Fruit fly (Drosophila melanogaster) whole organism, embryonic: ENCODE measurements around the gene SP555.

ENCODE experiments used
- BtbVII ChIP-seq: fragments of 200-800 bp; sonication (Bioruptor generic); optimal IDR thresholded peaks from 3 replicates; lab custom pipeline; 2017; ENCODE audit warnings: missing biosample characterization, mild to moderate bottlenecking, missing genetic modification characterization
- CG10321 ChIP-seq: fragments of 200-800 bp; sonication (Bioruptor generic); IDR thresholded peaks from 2 replicates; pipeline ENCODE4 v1.3.6; 2022; ENCODE audit warnings: missing biosample characterization, missing genetic modification characterization
- CG11695 ChIP-seq: fragments of 200-800 bp; sonication (Bioruptor generic); IDR thresholded peaks from 3 replicates; pipeline ENCODE4 v1.3.6; 2022; ENCODE audit warnings: missing biosample characterization, missing genetic modification characterization
- CG11723 ChIP-seq: fragments of 200-800 bp; sonication (Bioruptor generic); optimal IDR thresholded peaks from 2 replicates; lab custom pipeline; 2017; ENCODE audit warnings: missing biosample characterization, mild to moderate bottlenecking, missing genetic modification characterization
- CG12071 ChIP-seq: fragments of 200-800 bp; sonication (Bioruptor generic); optimal IDR thresholded peaks from 3 replicates; lab custom pipeline; 2018; ENCODE audit warnings: missing biosample characterization, mild to moderate bottlenecking, missing genetic modification characterization
- CG14014 ChIP-seq: fragments of 200-800 bp; sonication (Bioruptor generic); IDR thresholded peaks from 2 replicates; pipeline ENCODE4 v1.3.6; 2022; ENCODE audit warnings: missing biosample characterization, missing genetic modification characterization
- CG15011 ChIP-seq: fragments of 200-800 bp; sonication (Bioruptor generic); optimal IDR thresholded peaks from 3 replicates; lab custom pipeline; 2018; ENCODE audit warnings: missing biosample characterization, mild to moderate bottlenecking, missing genetic modification characterization
- CG16863 ChIP-seq: fragments of 200-800 bp; sonication (Bioruptor generic); optimal IDR thresholded peaks from 3 replicates; lab custom pipeline; 2016; ENCODE audit warnings: missing biosample characterization, missing genetic modification characterization
- CG17361 ChIP-seq: fragments of 200-800 bp; sonication (Bioruptor generic); IDR thresholded peaks from 3 replicates; pipeline ENCODE4 v1.3.6; 2022; ENCODE audit warnings: missing biosample characterization, missing genetic modification characterization
- CG18262 ChIP-seq: fragments of 200-800 bp; optimal IDR thresholded peaks from 3 replicates; lab custom pipeline; 2019; ENCODE audit warnings: missing biosample characterization, mild to moderate bottlenecking, missing genetic modification characterization, moderate library complexity
- CG3995 ChIP-seq: fragments of 200-800 bp; sonication (Bioruptor generic); optimal IDR thresholded peaks from 3 replicates; lab custom pipeline; 2016; ENCODE audit warnings: missing biosample characterization, missing genetic modification characterization
- CG5953 ChIP-seq: fragments of 200-800 bp; sonication (Bioruptor generic); IDR thresholded peaks from 2 replicates; pipeline ENCODE4 v1.3.6; 2022; ENCODE audit warnings: missing biosample characterization, missing genetic modification characterization
- CG6175 ChIP-seq: fragments of 200-800 bp; sonication (Bioruptor generic); IDR thresholded peaks from 3 replicates; pipeline ENCODE4 v1.3.6; 2022; ENCODE audit warnings: missing biosample characterization, missing genetic modification characterization
- CG6813 ChIP-seq: fragments of 200-800 bp; sonication (Bioruptor generic); optimal IDR thresholded peaks from 2 replicates; lab custom pipeline; 2017; ENCODE audit warnings: missing biosample characterization, missing genetic modification characterization, mild to moderate bottlenecking, moderate library complexity, missing genetic modification reagents
- CG6854 ChIP-seq: fragments of 200-800 bp; sonication (Bioruptor generic); optimal IDR thresholded peaks from 3 replicates; lab custom pipeline; 2017; ENCODE audit warnings: missing biosample characterization, mild to moderate bottlenecking, missing genetic modification characterization
- CG7928 ChIP-seq: fragments of 200-800 bp; sonication (Bioruptor generic); optimal IDR thresholded peaks from 2 replicates; lab custom pipeline; 2017; ENCODE audit warnings: missing biosample characterization, mild to moderate bottlenecking, missing genetic modification characterization
- CG7987 ChIP-seq: fragments of 200-800 bp; sonication (Bioruptor generic); optimal IDR thresholded peaks from 2 replicates; lab custom pipeline; 2018; ENCODE audit warnings: missing biosample characterization, mild to moderate bottlenecking, missing genetic modification characterization, moderate library complexity
- CG8290 ChIP-seq, 3 experiments: fragments of 200-800 bp; sonication (Bioruptor generic); optimal IDR thresholded peaks; 2 replicates each; lab custom pipeline; 2016 to 2019; ENCODE audit warnings: missing biosample characterization in 3 of 3, missing genetic modification characterization in 3 of 3, mild to moderate bottlenecking in 2 of 3, moderate library complexity in 1 of 3
- CG8359 ChIP-seq: fragments of 200-800 bp; sonication (Bioruptor generic); optimal IDR thresholded peaks from 2 replicates; lab custom pipeline; 2017; ENCODE audit warnings: missing biosample characterization, mild to moderate bottlenecking, missing genetic modification characterization, borderline replicate concordance
- CG8765 ChIP-seq: fragments of 200-800 bp; sonication (Bioruptor generic); IDR thresholded peaks from 2 replicates; pipeline ENCODE4 v1.3.6; 2022; ENCODE audit warnings: missing biosample characterization, missing genetic modification characterization
- CHES-1-like ChIP-seq: fragments of 200-800 bp; sonication (Bioruptor generic); optimal IDR thresholded peaks from 2 replicates; lab custom pipeline; 2016; ENCODE audit warnings: missing biosample characterization, missing genetic modification characterization
- D ChIP-seq, 2 experiments: fragments of 200-800 bp in 1 of 2; fragments of >200 bp in 1 of 2; sonication (Bioruptor generic) in 1 of 2; optimal IDR thresholded peaks; 2 replicates in 1 of 2; 3 replicates in 1 of 2; lab custom pipeline; 2017; ENCODE audit warnings: mild to moderate bottlenecking in 1 of 2, missing biosample characterization in 1 of 2, missing genetic modification characterization in 1 of 2, missing genetic modification reagents in 1 of 2
- D19A ChIP-seq: fragments of 200-800 bp; optimal IDR thresholded peaks from 3 replicates; lab custom pipeline; 2019; ENCODE audit warnings: missing biosample characterization, mild to moderate bottlenecking, missing genetic modification characterization, moderate library complexity
- Dp ChIP-seq: fragments of 200-800 bp; sonication (Bioruptor generic); optimal IDR thresholded peaks from 2 replicates; lab custom pipeline; 2018; ENCODE audit warnings: missing biosample characterization, mild to moderate bottlenecking, missing genetic modification characterization, moderate library complexity
- ERR ChIP-seq: fragments of 200-800 bp; sonication (Bioruptor generic); optimal IDR thresholded peaks from 2 replicates; lab custom pipeline; 2016; ENCODE audit warnings: missing biosample characterization, missing genetic modification characterization
- HmgD ChIP-seq: fragments of 200-800 bp; sonication (Bioruptor generic); optimal IDR thresholded peaks from 3 replicates; lab custom pipeline; 2016; ENCODE audit warnings: missing biosample characterization, missing genetic modification characterization
- Lim3 ChIP-seq: fragments of 200-800 bp; sonication (Bioruptor generic); IDR thresholded peaks from 2 replicates; pipeline ENCODE4 v1.3.6; 2022; ENCODE audit warnings: missing biosample characterization, missing genetic modification characterization
- Mrtf ChIP-seq: fragments of 200-800 bp; sonication (Bioruptor generic); IDR thresholded peaks from 3 replicates; pipeline ENCODE4 v1.3.6; 2022; ENCODE audit warnings: missing biosample characterization, missing genetic modification characterization
- NC2α ChIP-seq: fragments of 200-800 bp; sonication (Bioruptor generic); optimal IDR thresholded peaks from 2 replicates; lab custom pipeline; 2016; ENCODE audit warnings: missing biosample characterization, missing genetic modification characterization
- Oaz ChIP-seq: fragments of 200-800 bp; sonication (Bioruptor generic); IDR thresholded peaks from 2 replicates; pipeline ENCODE4 v1.3.6; 2022; ENCODE audit warnings: missing biosample characterization, missing genetic modification characterization
- Side ChIP-seq: fragments of 200-800 bp; sonication (Bioruptor generic); optimal IDR thresholded peaks from 2 replicates; lab custom pipeline; 2016; ENCODE audit warnings: missing biosample characterization, missing genetic modification characterization
- Sox100B ChIP-seq: fragments of 200-800 bp; sonication (Bioruptor generic); optimal IDR thresholded peaks from 3 replicates; lab custom pipeline; 2018; ENCODE audit warnings: missing biosample characterization, mild to moderate bottlenecking, missing genetic modification characterization
- Sry-δ ChIP-seq: fragments of 200-800 bp; sonication (Bioruptor generic); optimal IDR thresholded peaks from 2 replicates; lab custom pipeline; 2016; ENCODE audit warnings: missing biosample characterization, missing genetic modification characterization
- Xrp1 ChIP-seq: fragments of 200-800 bp; sonication (Bioruptor generic); IDR thresholded peaks from 2 replicates; pipeline ENCODE4 v1.3.6; 2022; ENCODE audit warnings: missing biosample characterization, missing genetic modification characterization
- ab ChIP-seq: fragments of 200-800 bp; sonication (Bioruptor generic); optimal IDR thresholded peaks from 2 replicates; lab custom pipeline; 2016; ENCODE audit warnings: missing biosample characterization, missing genetic modification characterization
- bab2 ChIP-seq: fragments of 200-800 bp; sonication (Bioruptor generic); optimal IDR thresholded peaks from 2 replicates; lab custom pipeline; 2016; ENCODE audit warnings: missing biosample characterization, missing genetic modification characterization
- br ChIP-seq: fragments of >200 bp; optimal IDR thresholded peaks from 2 replicates; lab custom pipeline; 2017
- chm ChIP-seq: fragments of 200-800 bp; sonication (Bioruptor generic); IDR thresholded peaks from 2 replicates; pipeline ENCODE4 v1.3.6; 2022; ENCODE audit warnings: missing biosample characterization, missing genetic modification characterization
- chn ChIP-seq: fragments of 200-800 bp; sonication (Bioruptor generic); optimal IDR thresholded peaks from 2 replicates; lab custom pipeline; 2016; ENCODE audit warnings: missing biosample characterization, missing genetic modification characterization
- dmrt11E ChIP-seq: fragments of 200-800 bp; sonication (Bioruptor generic); optimal IDR thresholded peaks from 3 replicates; lab custom pipeline; 2018; ENCODE audit warnings: missing biosample characterization, mild to moderate bottlenecking, missing genetic modification characterization, moderate library complexity
- gem ChIP-seq: fragments of 200-800 bp; sonication (Bioruptor generic); optimal IDR thresholded peaks from 2 replicates; lab custom pipeline; 2019; ENCODE audit warnings: missing biosample characterization, mild to moderate bottlenecking, missing genetic modification characterization, moderate library complexity
- inv ChIP-seq: fragments of 200-800 bp; sonication (Bioruptor generic); IDR thresholded peaks from 2 replicates; pipeline ENCODE4 v1.3.6; 2022; ENCODE audit warnings: missing biosample characterization, missing genetic modification characterization; ENCODE audit not compliant: partially characterized antibody
- jing ChIP-seq: fragments of 200-800 bp; sonication (Bioruptor generic); optimal IDR thresholded peaks from 2 replicates; lab custom pipeline; 2018; ENCODE audit warnings: missing biosample characterization, mild to moderate bottlenecking, missing genetic modification characterization
- peb ChIP-seq: fragments of 200-800 bp; sonication (Bioruptor generic); IDR thresholded peaks from 2 replicates; pipeline ENCODE4 v1.3.6; 2022; ENCODE audit warnings: missing biosample characterization, missing genetic modification characterization
- sens ChIP-seq: fragments of 200-800 bp; sonication (Bioruptor generic); peaks from one replicate; lab custom pipeline; 2016; ENCODE audit warnings: missing biosample characterization, missing genetic modification characterization
- slbo ChIP-seq: fragments of 200-800 bp; sonication (Bioruptor generic); IDR thresholded peaks from 2 replicates; pipeline ENCODE4 v1.3.6; 2022; ENCODE audit warnings: missing biosample characterization, missing genetic modification characterization
- stc ChIP-seq: fragments of 200-800 bp; sonication (Bioruptor generic); IDR thresholded peaks from 2 replicates; pipeline ENCODE4 v1.3.6; 2022; ENCODE audit warnings: missing biosample characterization, missing genetic modification characterization
- stwl ChIP-seq: fragments of 200-800 bp; sonication (Bioruptor generic); optimal IDR thresholded peaks from 3 replicates; lab custom pipeline; 2018; ENCODE audit warnings: missing biosample characterization, mild to moderate bottlenecking, missing genetic modification characterization, moderate library complexity
- usp ChIP-seq: fragments of >200 bp; optimal IDR thresholded peaks from 2 replicates; lab custom pipeline; 2017; ENCODE audit warnings: missing biosample characterization, missing genetic modification characterization
- zf30C ChIP-seq: fragments of 200-800 bp; sonication (Bioruptor generic); optimal IDR thresholded peaks from 3 replicates; lab custom pipeline; 2018; ENCODE audit warnings: missing biosample characterization, mild to moderate bottlenecking, missing genetic modification characterization

The SP555 gene

dm6 chr2L:5009306-5010030 lies 28.0 kb upstream of the SP555 start, which contains the start of gene Rtnl1 (continued):
- peak; percentile 51 for TF ChIP-seq CG8290 (GFP tag; optimal IDR thresholded peaks at IDR 0.05; lab: Kevin White, UChicago)
- peak in 1 of 2 experiments; percentile 88 for TF ChIP-seq CG8290 (tag; optimal IDR thresholded peaks at IDR 0.05; lab: Kevin White, UChicago)
- TF ChIP-seq Side = peak; percentile 3
- TF ChIP-seq CG10321 = no peak
- no peak for TF ChIP-seq CG6854 (GFP tag; lab: Kevin White, UChicago)
- TF ChIP-seq jing = no peak
- peak; percentile 33 for TF ChIP-seq CG3995 (GFP tag; lab: Kevin White, UChicago)
- TF ChIP-seq Dp (GFP tag; lab: Kevin White, UChicago) = peak; percentile 88
- TF ChIP-seq CG16863 (GFP tag; lab: Kevin White, UChicago) = peak; percentile 23
- TF ChIP-seq sens (GFP tag; lab: Kevin White, UChicago) = peak; percentile 85
- no peak for TF ChIP-seq CG8359 (GFP tag; lab: Kevin White, UChicago)
- TF ChIP-seq gem (tag; lab: Kevin White, UChicago) = peak; percentile 2
- no peak for TF ChIP-seq usp (GFP tag; lab: Kevin White, UChicago)
- no peak for TF ChIP-seq ab (GFP tag; lab: Kevin White, UChicago)
- TF ChIP-seq chm (GFP tag; lab: Robert Waterston, UW) = peak; percentile 48; the same call in 1 of the 2 replicates
- peak; percentile 18 for TF ChIP-seq dmrt11E (tag; lab: Kevin White, UChicago)
- TF ChIP-seq br (lab: Kevin White, UChicago) = no peak
- TF ChIP-seq CG12071 (GFP tag; lab: Kevin White, UChicago) = no peak
- no peak for TF ChIP-seq NC2α (GFP tag; lab: Kevin White, UChicago)
- TF ChIP-seq CG5953 (GFP tag; lab: Robert Waterston, UW) = no peak
- TF ChIP-seq Mrtf (GFP tag; lab: Robert Waterston, UW) = no peak
- TF ChIP-seq CHES-1-like (GFP tag; lab: Kevin White, UChicago) = peak; percentile 78
- no peak for TF ChIP-seq CG14014
- no peak for TF ChIP-seq Xrp1
- no peak for TF ChIP-seq BtbVII (GFP tag; lab: Kevin White, UChicago)
- no peak for TF ChIP-seq Lim3
- TF ChIP-seq stc = no peak
- TF ChIP-seq peb (GFP tag; lab: Robert Waterston, UW) = no peak
- TF ChIP-seq CG6813 (GFP tag; lab: Kevin White, UChicago) = no peak
- TF ChIP-seq CG7928 (GFP tag; lab: Kevin White, UChicago) = peak; percentile 49
- no peak for TF ChIP-seq chn (GFP tag; lab: Kevin White, UChicago)
- no peak for TF ChIP-seq Sox100B
- TF ChIP-seq CG11695 (GFP tag; lab: Robert Waterston, UW) = no peak
- TF ChIP-seq CG17361 (GFP tag; lab: Robert Waterston, UW) = peak; percentile 50; the same call in 1 of the 3 replicates
- peak; percentile 44 for TF ChIP-seq ERR (GFP tag; lab: Kevin White, UChicago)
- TF ChIP-seq stwl (tag; lab: Kevin White, UChicago) = peak; percentile 71
- TF ChIP-seq D (optimal IDR thresholded peaks at IDR 0.05; lab: Kevin White, UChicago) = no peak
- TF ChIP-seq D (GFP tag; optimal IDR thresholded peaks at IDR 0.05; lab: Kevin White, UChicago) = no peak
- TF ChIP-seq CG7987 = peak; percentile 56
- TF ChIP-seq CG15011 = no peak
- no peak for TF ChIP-seq Oaz (GFP tag; lab: Robert Waterston, UW)
- TF ChIP-seq CG6175 = 0 out of 3 replicates have a peak, but pooled peaks have one; percentile 7
- no peak; the same call in 1 of the 2 replicates for TF ChIP-seq CG8765 (GFP tag; lab: Robert Waterston, UW)
- TF ChIP-seq CG11723 (GFP tag; lab: Kevin White, UChicago) = no peak
- TF ChIP-seq zf30C (GFP tag; lab: Kevin White, UChicago) = no peak
- TF ChIP-seq CG18262 (tag; lab: Kevin White, UChicago) = peak; percentile 22
- TF ChIP-seq HmgD (GFP tag; lab: Kevin White, UChicago) = peak; percentile 88
- TF ChIP-seq Sry-δ (GFP tag; lab: Kevin White, UChicago) = peak; percentile 100
- TF ChIP-seq D19A (tag; lab: Kevin White, UChicago) = no peak
- TF ChIP-seq slbo = peak; percentile 51; the same call in 1 of the 2 replicates
- no peak for TF ChIP-seq bab2
- peak; percentile 85 for TF ChIP-seq inv (GFP tag; lab: Robert Waterston, UW)
